Worm (Caenorhabditis elegans) whole organism, early embryonic: Measurements from ENCODE around the gene clec-140.

Experiments
- ama-1 ChIP-seq: fragments of 150-350 bp; optimal IDR thresholded peaks from 2 replicates; lab custom pipeline; 2014
- ets-7 ChIP-seq: sonication (generic microtip); optimal IDR thresholded peaks from 2 replicates; lab custom pipeline; 2016; ENCODE audit warnings: missing genotype, missing genetic modification characterization, missing compliant biosample characterization
- scrt-1 ChIP-seq: fragments of 200-800 bp; sonication (Bioruptor generic); IDR thresholded peaks from 2 replicates; pipeline ENCODE4 v1.3.6; 2022; ENCODE audit warnings: missing genetic modification characterization, missing compliant biosample characterization
- sea-1 ChIP-seq: fragments of 200-800 bp; sonication (Bioruptor generic); conservative IDR thresholded peaks from 2 replicates; pipeline ENCODE4 v1.3.6; 2022; ENCODE audit warnings: missing genetic modification characterization, missing compliant biosample characterization
- tbx-37 ChIP-seq: fragments of 200-800 bp; sonication (Bioruptor generic); conservative IDR thresholded peaks from 2 replicates; pipeline ENCODE4 v1.3.6; 2022; ENCODE audit warnings: missing genetic modification reagents, missing genetic modification characterization, missing compliant biosample characterization

ce11 chrII:4638891-4639290, 34.0 kb upstream of the clec-140 start:
- TF ChIP-seq sea-1 (no peak), ama-1 (lab: Kevin White, UChicago) (no peak), scrt-1 (GFP tag; lab: Robert Waterston, UW) (no peak), ets-7 (tag; lab: Kevin White, UChicago) (no peak), tbx-37 (GFP tag; lab: Robert Waterston, UW) (no peak)
